Fruit fly (Drosophila melanogaster) whole organism, pupa: ENCODE data around the gene CG2186.
A peak's percentile ranks its signal among the peaks of the same experiment; 100 is the strongest.

Source experiments
- CG10348 ChIP-seq: fragments of 200-800 bp; sonication (Bioruptor generic); IDR thresholded peaks from 2 replicates; pipeline ENCODE4 v1.3.6; 2022; ENCODE audit warnings: missing biosample characterization, missing genetic modification characterization
- CG12605 ChIP-seq: fragments of 200-800 bp; sonication (Bioruptor generic); IDR thresholded peaks from 2 replicates; pipeline ENCODE4 v1.3.6; 2022; ENCODE audit warnings: missing biosample characterization, missing genetic modification characterization
- CG13204 ChIP-seq: fragments of 200-800 bp; sonication (Bioruptor generic); optimal IDR thresholded peaks from 2 replicates; lab custom pipeline; 2018; ENCODE audit warnings: missing biosample characterization, mild to moderate bottlenecking, missing genetic modification characterization, moderate library complexity
- CG14655 ChIP-seq: fragments of 200-800 bp; sonication (Bioruptor generic); optimal IDR thresholded peaks from 3 replicates; lab custom pipeline; 2017; ENCODE audit warnings: mild to moderate bottlenecking, missing biosample characterization, missing genetic modification reagents, missing genetic modification characterization
- CG15710 ChIP-seq: fragments of 200-800 bp; sonication (Bioruptor generic); optimal IDR thresholded peaks from 2 replicates; lab custom pipeline; 2018; ENCODE audit warnings: missing biosample characterization, mild to moderate bottlenecking, missing genetic modification characterization, moderate library complexity
- CG17806 ChIP-seq: fragments of 200-800 bp; sonication (Bioruptor generic); optimal IDR thresholded peaks from 2 replicates; lab custom pipeline; 2018; ENCODE audit warnings: missing biosample characterization, mild to moderate bottlenecking, missing genetic modification characterization, moderate library complexity
- CG32121 ChIP-seq: fragments of 200-800 bp; sonication (Bioruptor generic); IDR thresholded peaks from 2 replicates; pipeline ENCODE4 v1.3.6; 2022; ENCODE audit warnings: missing biosample characterization, missing genetic modification characterization
- CG34367 ChIP-seq: fragments of 200-800 bp; sonication (Bioruptor generic); optimal IDR thresholded peaks from 2 replicates; lab custom pipeline; 2018; ENCODE audit warnings: missing biosample characterization, mild to moderate bottlenecking, missing genetic modification characterization
- CG4496 ChIP-seq: fragments of 200-800 bp; sonication (Bioruptor generic); IDR thresholded peaks from 3 replicates; pipeline ENCODE4 v1.3.6; 2022; ENCODE audit warnings: missing biosample characterization, missing genetic modification characterization
- CG8159 ChIP-seq: fragments of 200-800 bp; sonication (Bioruptor generic); optimal IDR thresholded peaks from 3 replicates; lab custom pipeline; 2018; ENCODE audit warnings: missing biosample characterization, mild to moderate bottlenecking, missing genetic modification characterization, moderate library complexity
- CG8301 ChIP-seq: fragments of 200-800 bp; sonication (Bioruptor generic); optimal IDR thresholded peaks from 2 replicates; lab custom pipeline; 2018; ENCODE audit warnings: missing biosample characterization, mild to moderate bottlenecking, missing genetic modification characterization
- CG9948 ChIP-seq: fragments of 200-800 bp; sonication (Bioruptor generic); optimal IDR thresholded peaks from 2 replicates; lab custom pipeline; 2018; ENCODE audit warnings: missing biosample characterization, mild to moderate bottlenecking, missing genetic modification characterization, moderate library complexity
- D1 ChIP-seq: fragments of 200-800 bp; sonication (Bioruptor generic); optimal IDR thresholded peaks from 2 replicates; lab custom pipeline; 2018; ENCODE audit warnings: missing biosample characterization, mild to moderate bottlenecking, missing genetic modification characterization, moderate library complexity
- EcR ChIP-seq: fragments of 200-800 bp; sonication (Bioruptor generic); optimal IDR thresholded peaks from 3 replicates; lab custom pipeline; 2019; ENCODE audit warnings: missing biosample characterization, missing genetic modification characterization, mild to moderate bottlenecking, moderate library complexity, missing genetic modification reagents
- Ets98B ChIP-seq: fragments of 200-800 bp; sonication (Bioruptor generic); IDR thresholded peaks from 2 replicates; pipeline ENCODE4 v1.3.6; 2022; ENCODE audit warnings: missing biosample characterization, missing genetic modification characterization
- Pif1A ChIP-seq: fragments of 200-800 bp; sonication (Bioruptor generic); optimal IDR thresholded peaks from 3 replicates; lab custom pipeline; 2016; ENCODE audit warnings: missing biosample characterization, missing genetic modification characterization
- Pif1B ChIP-seq: fragments of 200-800 bp; sonication (Bioruptor generic); optimal IDR thresholded peaks from 3 replicates; lab custom pipeline; 2016; ENCODE audit warnings: missing biosample characterization, missing genetic modification characterization
- Snoo ChIP-seq: fragments of 200-800 bp; sonication (Bioruptor generic); optimal IDR thresholded peaks from 3 replicates; lab custom pipeline; 2017; ENCODE audit warnings: missing biosample characterization, mild to moderate bottlenecking, missing genetic modification characterization, inconsistent platforms
- fd96Ca ChIP-seq: fragments of 200-800 bp; sonication (Bioruptor generic); IDR thresholded peaks from 3 replicates; pipeline ENCODE4 v1.3.6; 2022; ENCODE audit warnings: missing biosample characterization, missing genetic modification characterization
- rn ChIP-seq: fragments of 200-800 bp; sonication (Bioruptor generic); IDR thresholded peaks from 2 replicates; pipeline ENCODE4 v1.3.6; 2022; ENCODE audit warnings: missing biosample characterization, missing genetic modification characterization

Gene CG2186

dm6 chrX:10845256-10845655 lies 12.2 kb upstream of the CG2186 start:
- TF ChIP-seq D1 (tag; lab: Kevin White, UChicago) (no peak), fd96Ca (no peak)
- TF ChIP-seq, all 21 proteins: peak for 0

dm6 chrX:10846972-10847435 lies 10.5 kb upstream of the CG2186 start, which contains the start of gene sbr:
Gene sbr (minus strand): TSS chrX:10847092.
- TF ChIP-seq CG4496 (no peak), fd96Ca (0 out of 3 replicates have a peak, but pooled peaks have one; percentile 10)

- no peak for TF ChIP-seq CG4496
- no peak for TF ChIP-seq Pif1A (GFP tag; lab: Kevin White, UChicago)
- no peak for TF ChIP-seq CG32121
- no peak for TF ChIP-seq CG15710
- TF ChIP-seq CG34367 (tag; lab: Kevin White, UChicago) = no peak
- TF ChIP-seq Snoo (tag; lab: Kevin White, UChicago) = no peak
- no peak for TF ChIP-seq rn
- no peak for TF ChIP-seq Pif1B (GFP tag; lab: Kevin White, UChicago)
- TF ChIP-seq fd96Ca = no peak
- no peak for TF ChIP-seq CG14655 (GFP tag; lab: Kevin White, UChicago)
- no peak for TF ChIP-seq CG10348 (GFP tag; lab: Robert Waterston, UW)
These were observed 10.2 kb upstream of the CG2186 start, which contains the start of gene Pgls for dm6 chrX:10847436-10847446. Gene Pgls (plus strand): TSS chrX:10847438.

dm6 chrX:10847447-10847846 lies 10.0 kb upstream of the CG2186 start:
- TF ChIP-seq fd96Ca = no peak
- no peak for TF ChIP-seq CG10348 (GFP tag; lab: Robert Waterston, UW)
- TF ChIP-seq CG12605 (GFP tag; lab: Robert Waterston, UW) = no peak
- TF ChIP-seq CG13204 (GFP tag; lab: Kevin White, UChicago) = no peak
- TF ChIP-seq CG8301 (tag; lab: Kevin White, UChicago) = no peak
- no peak for TF ChIP-seq D1 (tag; lab: Kevin White, UChicago)
- no peak for TF ChIP-seq CG15710
- no peak for TF ChIP-seq CG9948
- TF ChIP-seq Pif1A (GFP tag; lab: Kevin White, UChicago) = no peak
- no peak for TF ChIP-seq CG17806 (tag; lab: Kevin White, UChicago)
- TF ChIP-seq CG8159 (tag; lab: Kevin White, UChicago) = no peak
- TF ChIP-seq CG34367 (tag; lab: Kevin White, UChicago) = no peak
- TF ChIP-seq CG14655 (GFP tag; lab: Kevin White, UChicago) = no peak

dm6 chrX:10848565-10848964 lies 8.9 kb upstream of the CG2186 start, which contains the start of gene CG2202:
Gene CG2202 (plus strand): TSS chrX:10848757.
- TF ChIP-seq fd96Ca (no peak), CG32121 (no peak)
- TF ChIP-seq, all 21 proteins: peak for 0

- TF ChIP-seq D1 (tag; lab: Kevin White, UChicago) = no peak
- no peak for TF ChIP-seq CG14655 (GFP tag; lab: Kevin White, UChicago)
- TF ChIP-seq CG10348 (GFP tag; lab: Robert Waterston, UW) = no peak
- TF ChIP-seq CG17806 (tag; lab: Kevin White, UChicago) = no peak
- no peak for TF ChIP-seq CG8159 (tag; lab: Kevin White, UChicago)
- TF ChIP-seq Ets98B (GFP tag; lab: Robert Waterston, UW) = no peak
- no peak for TF ChIP-seq CG4496
- no peak for TF ChIP-seq rn
- no peak for TF ChIP-seq CG15710
- no peak for TF ChIP-seq CG34367 (tag; lab: Kevin White, UChicago)
- no peak for TF ChIP-seq CG32121
- TF ChIP-seq Snoo (tag; lab: Kevin White, UChicago) = no peak
- TF ChIP-seq Pif1B (GFP tag; lab: Kevin White, UChicago) = no peak
- TF ChIP-seq CG13204 (GFP tag; lab: Kevin White, UChicago) = no peak
These were observed 2.8 kb upstream of the CG2186 start, which contains the start of gene feo for dm6 chrX:10854686-10855085. Gene feo (minus strand): TSS chrX:10854869.

dm6 chrX:10857853-10858252 lies 398 bp downstream of the CG2186 start:
- TF ChIP-seq EcR (peak; percentile 18), fd96Ca (no peak)

dm6 chrX:10865580-10866331 lies 8.3 kb downstream of the CG2186 start:
- TF ChIP-seq Snoo (tag; lab: Kevin White, UChicago) (no peak), CG9948 (no peak), fd96Ca (no peak), CG17806 (tag; lab: Kevin White, UChicago) (no peak), CG10348 (GFP tag; lab: Robert Waterston, UW) (no peak), CG8301 (tag; lab: Kevin White, UChicago) (no peak), D1 (tag; lab: Kevin White, UChicago) (no peak), CG4496 (no peak), CG15710 (no peak), Pif1B (GFP tag; lab: Kevin White, UChicago) (no peak), CG8159 (tag; lab: Kevin White, UChicago) (no peak), CG34367 (tag; lab: Kevin White, UChicago) (no peak)
